Fruit fly (Drosophila melanogaster): ENCODE measurements around the gene nej.

- TF ChIP-seq CG8159 (tag; optimal IDR thresholded peaks at IDR 0.05) (peak; percentile 65), D1 (tag; optimal IDR thresholded peaks at IDR 0.05) (peak; percentile 99), gl (tag; optimal IDR thresholded peaks at IDR 0.05) (peak; percentile 89), EcR (GFP tag; optimal IDR thresholded peaks at IDR 0.05) (no peak), CG17806 (tag; optimal IDR thresholded peaks at IDR 0.05) (peak; percentile 45), fd96Ca (GFP tag; IDR thresholded peaks at IDR 0.05) (peak; percentile 90), CG4496 (GFP tag; IDR thresholded peaks at IDR 0.05) (peak; percentile 94), Pif1B (GFP tag; optimal IDR thresholded peaks at IDR 0.05) (peak; percentile 60), CG10348 (GFP tag; IDR thresholded peaks at IDR 0.05) (no peak), rn (GFP tag; IDR thresholded peaks at IDR 0.05) (peak; percentile 67), CG32121 (GFP tag; IDR thresholded peaks at IDR 0.05) (peak; percentile 78)
These were observed 1.9 kb downstream of the nej start for dm6 chrX:9684697-9685567.
